Worm (Caenorhabditis elegans) whole organism, mixed stage, embryonic: ENCODE data around the gene T14G12.11.

Source experiments
- lin-13 ChIP-seq: fragments of 150-350 bp; optimal IDR thresholded peaks from 2 replicates; lab custom pipeline; 2014; ENCODE audit warnings: missing biosample characterization, missing genetic modification characterization
- nhr-76 ChIP-seq: sonication (generic microtip); optimal IDR thresholded peaks from 2 replicates; lab custom pipeline; 2017; ENCODE audit warnings: missing biosample characterization, missing genetic modification characterization
- snpc-4 ChIP-seq: fragments of 150-350 bp; optimal IDR thresholded peaks from 2 replicates; lab custom pipeline; 2014; ENCODE audit warnings: missing biosample characterization, missing genetic modification characterization

DNA sequence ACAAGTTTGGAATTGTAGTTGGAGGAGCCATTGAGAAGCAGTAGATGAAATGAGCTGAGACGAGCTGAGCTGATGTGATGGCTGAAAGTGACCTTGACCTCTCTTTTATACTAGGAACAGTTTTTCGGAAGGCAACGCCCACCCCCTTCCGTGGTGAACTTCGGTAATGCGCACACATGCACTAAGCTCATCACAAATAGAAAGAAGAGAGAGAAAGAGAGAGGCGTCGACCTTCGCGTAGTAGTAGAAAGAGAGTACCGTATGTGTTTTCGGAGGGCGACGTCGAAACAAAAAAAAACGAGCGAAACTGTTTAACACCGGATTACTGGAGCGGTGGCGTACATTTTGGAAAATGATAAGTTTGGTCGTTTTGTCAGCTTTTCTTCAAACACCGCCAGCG lies 18.7 kb upstream of the T14G12.11 start, which contains the start of gene marg-1:
- TF ChIP-seq nhr-76 (tag; lab: Kevin White, UChicago) = no peak
- TF ChIP-seq snpc-4 (tag; lab: Kevin White, UChicago) = no peak
- TF ChIP-seq lin-13 (tag; lab: Kevin White, UChicago) = no peak
